Fruit fly (Drosophila melanogaster) whole organism, embryonic: Measurements from ENCODE around the gene VhaAC45RP.
A peak's percentile ranks its signal among the peaks of the same experiment; 100 is the strongest.

ENCODE experiments used
- Adf1 ChIP-seq: fragments of 200-800 bp; sonication (Bioruptor generic); IDR thresholded peaks from 2 replicates; pipeline ENCODE4 v1.3.6; 2022; ENCODE audit warnings: missing biosample characterization, missing genetic modification characterization
- Atf3 ChIP-seq: fragments of 200-800 bp; sonication (Bioruptor generic); optimal IDR thresholded peaks from 3 replicates; lab custom pipeline; 2016; ENCODE audit warnings: missing biosample characterization, missing genetic modification characterization
- Blimp-1 ChIP-seq: fragments of 200-800 bp; sonication (Bioruptor generic); optimal IDR thresholded peaks from 3 replicates; lab custom pipeline; 2018; ENCODE audit warnings: missing biosample characterization, missing genetic modification characterization, mild to moderate bottlenecking, moderate library complexity, missing genetic modification reagents
- CG10147 ChIP-seq: fragments of 200-800 bp; sonication (Bioruptor generic); optimal IDR thresholded peaks from 2 replicates; lab custom pipeline; 2019; ENCODE audit warnings: missing biosample characterization, mild to moderate bottlenecking, missing genetic modification characterization, moderate library complexity
- CG11085 ChIP-seq: fragments of 200-800 bp; sonication (Bioruptor generic); IDR thresholded peaks from 2 replicates; pipeline ENCODE4 v1.3.6; 2022; ENCODE audit warnings: missing biosample characterization, missing genetic modification characterization
- CG12942 ChIP-seq: fragments of 200-800 bp; sonication (Bioruptor generic); optimal IDR thresholded peaks from 3 replicates; lab custom pipeline; 2016; ENCODE audit warnings: missing biosample characterization, missing genetic modification characterization
- CG13775 ChIP-seq: fragments of 200-800 bp; sonication (Bioruptor generic); optimal IDR thresholded peaks from 3 replicates; lab custom pipeline; 2017; ENCODE audit warnings: missing biosample characterization, mild to moderate bottlenecking, missing genetic modification characterization
- CG14441 ChIP-seq: fragments of 200-800 bp; sonication (Bioruptor generic); IDR thresholded peaks from 2 replicates; pipeline ENCODE4 v1.3.6; 2022; ENCODE audit warnings: missing biosample characterization, missing genetic modification characterization
- CG14860 ChIP-seq: fragments of 200-800 bp; sonication (Bioruptor generic); IDR thresholded peaks from 3 replicates; pipeline ENCODE4 v1.3.6; 2022; ENCODE audit warnings: missing biosample characterization, missing genetic modification characterization; ENCODE audit not compliant: partially characterized antibody
- CG1603 ChIP-seq: fragments of 200-800 bp; sonication (Bioruptor generic); optimal IDR thresholded peaks from 2 replicates; lab custom pipeline; 2019; ENCODE audit warnings: missing biosample characterization, mild to moderate bottlenecking, missing genetic modification characterization, moderate library complexity
- CG16813 ChIP-seq: fragments of 200-800 bp; sonication (Bioruptor generic); IDR thresholded peaks from 3 replicates; pipeline ENCODE4 v1.3.6; 2022; ENCODE audit warnings: missing biosample characterization, missing genetic modification characterization; ENCODE audit not compliant: partially characterized antibody
- CG2678 ChIP-seq: fragments of 200-800 bp; sonication (Bioruptor generic); optimal IDR thresholded peaks from 3 replicates; lab custom pipeline; 2019; ENCODE audit warnings: missing biosample characterization, mild to moderate bottlenecking, missing genetic modification characterization, moderate library complexity
- CG30020 ChIP-seq: fragments of 200-800 bp; optimal IDR thresholded peaks from 2 replicates; lab custom pipeline; 2019; ENCODE audit warnings: missing biosample characterization, mild to moderate bottlenecking, missing genetic modification characterization, moderate library complexity
- CG30431 ChIP-seq: fragments of 200-800 bp; sonication (Bioruptor generic); optimal IDR thresholded peaks from 2 replicates; lab custom pipeline; 2017; ENCODE audit warnings: missing biosample characterization, missing genetic modification characterization
- CG31365 ChIP-seq: fragments of 200-800 bp; sonication (Bioruptor generic); optimal IDR thresholded peaks from 2 replicates; lab custom pipeline; 2018; ENCODE audit warnings: missing biosample characterization, mild to moderate bottlenecking, missing genetic modification characterization
- CG32532 ChIP-seq: fragments of 200-800 bp; sonication (Bioruptor generic); IDR thresholded peaks from 2 replicates; pipeline ENCODE4 v1.3.6; 2022; ENCODE audit warnings: missing biosample characterization, missing genetic modification characterization
- CG34376 ChIP-seq: fragments of 200-800 bp; sonication (Bioruptor generic); optimal IDR thresholded peaks from 2 replicates; lab custom pipeline; 2018; ENCODE audit warnings: missing biosample characterization, mild to moderate bottlenecking, missing genetic modification characterization
- CG3847 ChIP-seq: fragments of 200-800 bp; sonication (Bioruptor generic); IDR thresholded peaks from 2 replicates; pipeline ENCODE4 v1.3.6; 2022; ENCODE audit warnings: missing biosample characterization, missing genetic modification characterization
- CG6813 ChIP-seq: fragments of 200-800 bp; sonication (Bioruptor generic); optimal IDR thresholded peaks from 2 replicates; lab custom pipeline; 2017; ENCODE audit warnings: missing biosample characterization, missing genetic modification characterization, mild to moderate bottlenecking, moderate library complexity, missing genetic modification reagents
- CG7745 ChIP-seq: fragments of 200-800 bp; sonication (Bioruptor generic); optimal IDR thresholded peaks from 2 replicates; lab custom pipeline; 2018; ENCODE audit warnings: missing biosample characterization, mild to moderate bottlenecking, missing genetic modification characterization, moderate library complexity
- CG8478 ChIP-seq: fragments of >200 bp; optimal IDR thresholded peaks from 2 replicates; lab custom pipeline; 2018
- CG9797 ChIP-seq: fragments of 200-800 bp; sonication (Bioruptor generic); optimal IDR thresholded peaks from 3 replicates; lab custom pipeline; 2018; ENCODE audit warnings: missing biosample characterization, mild to moderate bottlenecking, missing genetic modification characterization
- Camta ChIP-seq: fragments of 200-800 bp; sonication (Bioruptor generic); optimal IDR thresholded peaks from 2 replicates; lab custom pipeline; 2016; ENCODE audit warnings: missing biosample characterization, missing genetic modification characterization
- Deaf1 ChIP-seq: fragments of 200-800 bp; optimal IDR thresholded peaks from 3 replicates; lab custom pipeline; 2019; ENCODE audit warnings: missing biosample characterization, mild to moderate bottlenecking, missing genetic modification characterization, moderate library complexity
- HHEX ChIP-seq: fragments of 200-800 bp; sonication (Bioruptor generic); optimal IDR thresholded peaks from 3 replicates; lab custom pipeline; 2017; ENCODE audit warnings: missing biosample characterization, mild to moderate bottlenecking, missing genetic modification characterization, missing genetic modification reagents
- Hr51 ChIP-seq, 2 experiments: fragments of 200-800 bp; sonication (Bioruptor generic); optimal IDR thresholded peaks; 2 replicates in 1 of 2; 3 replicates in 1 of 2; lab custom pipeline; 2016 to 2018; ENCODE audit warnings: missing biosample characterization in 2 of 2, missing genetic modification characterization in 2 of 2, mild to moderate bottlenecking in 1 of 2, moderate library complexity in 1 of 2
- NC2α ChIP-seq: fragments of 200-800 bp; sonication (Bioruptor generic); optimal IDR thresholded peaks from 2 replicates; lab custom pipeline; 2016; ENCODE audit warnings: missing biosample characterization, missing genetic modification characterization
- Opbp ChIP-seq: fragments of 200-800 bp; sonication (Bioruptor generic); IDR thresholded peaks from 3 replicates; pipeline ENCODE4 v1.3.6; 2022; ENCODE audit warnings: missing biosample characterization, missing genetic modification characterization; ENCODE audit not compliant: partially characterized antibody
- Pdp1 ChIP-seq, 2 experiments: fragments of 200-800 bp; sonication (Bioruptor generic); optimal IDR thresholded peaks; 3 replicates each; lab custom pipeline; 2016; ENCODE audit warnings: missing biosample characterization in 2 of 2, missing genetic modification characterization in 2 of 2, mild to moderate bottlenecking in 1 of 2, moderate library complexity in 1 of 2
- Ravus ChIP-seq: fragments of 200-800 bp; sonication (Bioruptor generic); IDR thresholded peaks from 2 replicates; pipeline ENCODE4 v1.3.6; 2022; ENCODE audit warnings: missing biosample characterization, missing genetic modification characterization
- Sin3A ChIP-seq: fragments of >200 bp; optimal IDR thresholded peaks from 2 replicates; lab custom pipeline; 2018
- Usf ChIP-seq: fragments of 200-800 bp; sonication (Bioruptor generic); optimal IDR thresholded peaks from 2 replicates; lab custom pipeline; 2017; ENCODE audit warnings: missing genotype, missing biosample characterization, missing genetic modification characterization
- bsh ChIP-seq, 2 experiments: fragments of 200-800 bp; sonication (Bioruptor generic); optimal IDR thresholded peaks; 2 replicates each; lab custom pipeline; 2017 to 2018; ENCODE audit warnings: mild to moderate bottlenecking in 2 of 2, missing biosample characterization in 2 of 2, missing genetic modification characterization in 2 of 2, moderate library complexity in 1 of 2
- chn ChIP-seq: fragments of 200-800 bp; sonication (Bioruptor generic); optimal IDR thresholded peaks from 2 replicates; lab custom pipeline; 2016; ENCODE audit warnings: missing biosample characterization, missing genetic modification characterization
- dmrt11E ChIP-seq: fragments of 200-800 bp; sonication (Bioruptor generic); optimal IDR thresholded peaks from 3 replicates; lab custom pipeline; 2018; ENCODE audit warnings: missing biosample characterization, mild to moderate bottlenecking, missing genetic modification characterization, moderate library complexity
- dysf ChIP-seq: fragments of 200-800 bp; sonication (Bioruptor generic); IDR thresholded peaks from 3 replicates; pipeline ENCODE4 v1.3.6; 2022; ENCODE audit warnings: missing biosample characterization, missing genetic modification characterization
- exex ChIP-seq: fragments of 200-800 bp; sonication (Bioruptor generic); optimal IDR thresholded peaks from 4 replicates; lab custom pipeline; 2018; ENCODE audit warnings: missing biosample characterization, mild to moderate bottlenecking, missing genetic modification characterization, moderate library complexity
- eyg ChIP-seq: fragments of 200-800 bp; sonication (Bioruptor generic); optimal IDR thresholded peaks from 3 replicates; lab custom pipeline; 2016; ENCODE audit warnings: missing biosample characterization, missing genetic modification characterization
- fd3F ChIP-seq: fragments of 200-800 bp; sonication (Bioruptor generic); optimal IDR thresholded peaks from 2 replicates; lab custom pipeline; 2018; ENCODE audit warnings: missing biosample characterization, mild to moderate bottlenecking, missing genetic modification characterization, moderate library complexity
- gfzf ChIP-seq: fragments of 200-800 bp; sonication (Bioruptor generic); optimal IDR thresholded peaks from 2 replicates; lab custom pipeline; 2016; ENCODE audit warnings: missing biosample characterization, mild to moderate bottlenecking, missing genetic modification characterization, moderate library complexity
- gsb ChIP-seq: fragments of 200-800 bp; sonication (Bioruptor generic); IDR thresholded peaks from 2 replicates; pipeline ENCODE4 v1.3.6; 2022; ENCODE audit warnings: missing biosample characterization, missing genetic modification characterization
- h ChIP-seq: fragments of >200 bp; optimal IDR thresholded peaks from 2 replicates; lab custom pipeline; 2017
- lola ChIP-seq, 3 experiments: fragments of >200 bp in 2 of 3; fragments of 200-800 bp in 1 of 3; sonication (Bioruptor generic) in 1 of 3; optimal IDR thresholded peaks; 2 replicates each; lab custom pipeline; 2017 to 2019; ENCODE audit warnings: missing biosample characterization in 3 of 3, missing genetic modification characterization in 3 of 3, mild to moderate bottlenecking in 1 of 3, moderate library complexity in 1 of 3
- lov ChIP-seq, 2 experiments: fragments of 200-800 bp in 1 of 2; fragments of >200 bp in 1 of 2; sonication (Bioruptor generic) in 1 of 2; IDR thresholded peaks in 1 of 2; optimal IDR thresholded peaks in 1 of 2; 2 replicates in 1 of 2; 3 replicates in 1 of 2; pipeline versions ENCODE4 v1.3.6 to Lab custom; 2017 to 2022; ENCODE audit warnings: missing biosample characterization in 1 of 2, missing genetic modification characterization in 1 of 2
- mld ChIP-seq: fragments of 200-800 bp; sonication (Bioruptor generic); IDR thresholded peaks from 3 replicates; pipeline ENCODE4 v1.3.6; 2022; ENCODE audit warnings: missing biosample characterization, missing genetic modification characterization; ENCODE audit not compliant: partially characterized antibody
- nerfin-2 ChIP-seq: fragments of 200-800 bp; sonication (Bioruptor generic); IDR thresholded peaks from 2 replicates; pipeline ENCODE4 v1.3.6; 2022; ENCODE audit warnings: missing biosample characterization, missing genetic modification characterization; ENCODE audit not compliant: partially characterized antibody
- peb ChIP-seq: fragments of 200-800 bp; sonication (Bioruptor generic); IDR thresholded peaks from 2 replicates; pipeline ENCODE4 v1.3.6; 2022; ENCODE audit warnings: missing biosample characterization, missing genetic modification characterization
- pros ChIP-seq: fragments of 200-800 bp; sonication (Bioruptor generic); optimal IDR thresholded peaks from 3 replicates; lab custom pipeline; 2019; ENCODE audit warnings: missing biosample characterization, mild to moderate bottlenecking, missing genetic modification characterization, moderate library complexity
- wek ChIP-seq: fragments of 200-800 bp; sonication (Bioruptor generic); optimal IDR thresholded peaks from 3 replicates; lab custom pipeline; 2018; ENCODE audit warnings: missing biosample characterization, mild to moderate bottlenecking, missing genetic modification characterization, moderate library complexity
- zf30C ChIP-seq: fragments of 200-800 bp; sonication (Bioruptor generic); optimal IDR thresholded peaks from 3 replicates; lab custom pipeline; 2018; ENCODE audit warnings: missing biosample characterization, mild to moderate bottlenecking, missing genetic modification characterization

Gene VhaAC45RP

dm6 chr3R:30179934-30180333, 13.7 kb upstream of the VhaAC45RP start, which contains the start of gene Bet5 (continued):
- TF ChIP-seq CG6813 (GFP tag; lab: Kevin White, UChicago) (no peak), mld (GFP tag; lab: Robert Waterston, UW) (no peak), CG16813 (GFP tag; lab: Robert Waterston, UW) (no peak), gfzf (GFP tag; lab: Kevin White, UChicago) (peak; percentile 48), CG7745 (no peak), chn (GFP tag; lab: Kevin White, UChicago) (no peak), Blimp-1 (GFP tag; lab: Kevin White, UChicago) (no peak), fd3F (GFP tag; lab: Kevin White, UChicago) (no peak), CG11085 (no peak), peb (no peak), wek (no peak), gsb (GFP tag; lab: Robert Waterston, UW) (no peak), Atf3 (GFP tag; lab: Kevin White, UChicago) (no peak), CG1603 (peak; percentile 46), NC2α (no peak), CG8478 (lab: Kevin White, UChicago) (no peak), CG30431 (no peak), CG2678 (no peak), CG32532 (no peak), CG9797 (GFP tag; lab: Kevin White, UChicago) (no peak), CG3847 (GFP tag; lab: Robert Waterston, UW) (peak; percentile 12; the same call in 1 of the 2 replicates), CG14441 (GFP tag; lab: Robert Waterston, UW) (no peak), CG14860 (GFP tag; lab: Robert Waterston, UW) (no peak), nerfin-2 (no peak), Sin3A (lab: Kevin White, UChicago) (peak; percentile 60), CG13775 (GFP tag; lab: Kevin White, UChicago) (no peak), Usf (no peak), CG31365 (tag; lab: Kevin White, UChicago) (no peak), dysf (GFP tag; lab: Robert Waterston, UW) (no peak), CG34376 (GFP tag; lab: Kevin White, UChicago) (no peak), CG12942 (GFP tag; lab: Kevin White, UChicago) (no peak), lov (optimal IDR thresholded peaks at IDR 0.05; lab: Kevin White, UChicago) (no peak), lov (GFP tag; IDR thresholded peaks at IDR 0.05; lab: Robert Waterston, UW) (no peak), h (lab: Kevin White, UChicago) (no peak), eyg (GFP tag; lab: Kevin White, UChicago) (no peak), bsh (GFP tag; optimal IDR thresholded peaks at IDR 0.05; lab: Kevin White, UChicago) (no peak), Hr51 (GFP tag; optimal IDR thresholded peaks at IDR 0.05; lab: Kevin White, UChicago) (no peak), Deaf1 (no peak), exex (tag; lab: Kevin White, UChicago) (no peak), zf30C (no peak), Ravus (GFP tag; lab: Robert Waterston, UW) (no peak), Camta (GFP tag; lab: Kevin White, UChicago) (no peak), pros (no peak), CG10147 (GFP tag; lab: Kevin White, UChicago) (no peak), CG30020 (tag; lab: Kevin White, UChicago) (no peak), Adf1 (GFP tag; lab: Robert Waterston, UW) (no peak), lola (GFP tag; optimal IDR thresholded peaks at IDR 0.05; lab: Kevin White, UChicago) (no peak), Opbp (no peak), Pdp1 (GFP tag; optimal IDR thresholded peaks at IDR 0.05; lab: Kevin White, UChicago) (peak in 1 of 2 experiments; percentile 7), HHEX (GFP tag; lab: Kevin White, UChicago) (no peak), dmrt11E (tag; lab: Kevin White, UChicago) (no peak)
